Worm (Caenorhabditis elegans): ENCODE data around the gene Y39A3CL.4.

- no peak for TF ChIP-seq nhr-77 (tag; optimal IDR thresholded peaks at IDR 0.05)
- TF ChIP-seq ama-1 (optimal IDR thresholded peaks at IDR 0.05), result no peak
- TF ChIP-seq ztf-11 (tag; optimal IDR thresholded peaks at IDR 0.05), result no peak
These were observed 16.2 kb upstream of the Y39A3CL.4 start for ce11 chrIII:1794100-1794499.

Data from whole organism, L4 larva.